Worm (Caenorhabditis elegans) whole organism, L1 larva: Measurements from ENCODE around the gene Y69H2.9.

Experiments used
- C04F5.9 ChIP-seq: sonication (generic microtip); optimal IDR thresholded peaks from 2 replicates; lab custom pipeline; 2016; ENCODE audit warnings: missing genetic modification characterization, missing compliant biosample characterization
- C16A3.4 ChIP-seq: fragments of 150-350 bp; optimal IDR thresholded peaks from 2 replicates; lab custom pipeline; 2014; ENCODE audit warnings: missing biosample characterization, missing genetic modification characterization
- Y116A8C.19 ChIP-seq: sonication (generic microtip); optimal IDR thresholded peaks from 2 replicates; lab custom pipeline; 2016; ENCODE audit warnings: missing compliant biosample characterization, missing genetic modification characterization, borderline replicate concordance
- alr-1 ChIP-seq: fragments of 200-800 bp; sonication (Bioruptor generic); optimal IDR thresholded peaks from 2 replicates; lab custom pipeline; 2018; ENCODE audit warnings: borderline replicate concordance, mild to moderate bottlenecking, missing genetic modification characterization, missing compliant biosample characterization
- ceh-63 ChIP-seq: fragments of 200-800 bp; sonication (Bioruptor generic); optimal IDR thresholded peaks from 2 replicates; lab custom pipeline; 2018; ENCODE audit warnings: mild to moderate bottlenecking, missing genetic modification characterization, missing compliant biosample characterization
- ceh-82 ChIP-seq, 3 experiments: fragments of 150-350 bp in 1 of 3; sonication (generic microtip) in 2 of 3; optimal IDR thresholded peaks; 2 replicates each; lab custom pipeline; 2014 to 2017; ENCODE audit warnings: missing biosample characterization in 3 of 3, missing genetic modification characterization in 3 of 3
- ceh-88 ChIP-seq: fragments of 200-800 bp; sonication (Bioruptor generic); IDR thresholded peaks from 2 replicates; pipeline ENCODE4 v1.3.6; 2022; ENCODE audit warnings: missing genetic modification characterization, missing compliant biosample characterization
- ceh-90 ChIP-seq: sonication (generic microtip); optimal IDR thresholded peaks from 2 replicates; lab custom pipeline; 2016; ENCODE audit warnings: missing genetic modification characterization, missing compliant biosample characterization
- ces-1 ChIP-seq: fragments of 150-350 bp; optimal IDR thresholded peaks from 2 replicates; lab custom pipeline; 2014; ENCODE audit warnings: missing biosample characterization, missing genetic modification reagents, missing genetic modification characterization
- dsc-1 ChIP-seq: sonication (generic microtip); optimal IDR thresholded peaks from 2 replicates; lab custom pipeline; 2016; ENCODE audit warnings: mild to moderate bottlenecking, missing genetic modification characterization, missing compliant biosample characterization
- efl-1 ChIP-seq, 4 experiments: fragments of 150-350 bp; optimal IDR thresholded peaks in 3 of 4; peaks in 1 of 4; 1 replicate in 1 of 4; 2 replicates in 3 of 4; lab custom pipeline; 2014; ENCODE audit warnings: missing biosample characterization in 2 of 4, missing genetic modification characterization in 2 of 4, missing genetic modification reagents in 2 of 4
- elt-2 ChIP-seq: sonication (generic microtip); optimal IDR thresholded peaks from 2 replicates; lab custom pipeline; 2016; ENCODE audit warnings: missing genetic modification characterization, mild to moderate bottlenecking, inconsistent platforms, missing compliant biosample characterization, missing genetic modification reagents
- fkh-10 ChIP-seq: sonication (generic microtip); optimal IDR thresholded peaks from 2 replicates; lab custom pipeline; 2017; ENCODE audit warnings: missing biosample characterization, missing genetic modification reagents, missing genetic modification characterization
- fkh-4 ChIP-seq: sonication (generic microtip); optimal IDR thresholded peaks from 2 replicates; lab custom pipeline; 2016; ENCODE audit warnings: missing compliant biosample characterization, missing genetic modification characterization, borderline replicate concordance
- fkh-8 ChIP-seq: sonication (generic microtip); optimal IDR thresholded peaks from 2 replicates; lab custom pipeline; 2016; ENCODE audit warnings: mild to moderate bottlenecking, missing genetic modification characterization, missing compliant biosample characterization
- grh-1 ChIP-seq: fragments of 200-800 bp; sonication (Bioruptor generic); IDR thresholded peaks from 2 replicates; pipeline ENCODE4 v1.3.6; 2022; ENCODE audit warnings: missing genetic modification reagents, missing genetic modification characterization, missing compliant biosample characterization
- hlh-4 ChIP-seq: sonication (generic microtip); optimal IDR thresholded peaks from 2 replicates; lab custom pipeline; 2016; ENCODE audit warnings: mild to moderate bottlenecking, missing genetic modification characterization, missing compliant biosample characterization
- hpl-2 ChIP-seq: fragments of 150-350 bp; optimal IDR thresholded peaks from 2 replicates; lab custom pipeline; 2014; ENCODE audit warnings: missing biosample characterization, missing genetic modification reagents, missing genetic modification characterization
- isw-1 ChIP-seq: fragments of 200-800 bp; sonication (Bioruptor generic); IDR thresholded peaks from 2 replicates; pipeline ENCODE4 v1.3.6; 2022; ENCODE audit warnings: missing genetic modification characterization, missing compliant biosample characterization
- lin-13 ChIP-seq: fragments of 150-350 bp; optimal IDR thresholded peaks from 2 replicates; lab custom pipeline; 2014; ENCODE audit warnings: missing biosample characterization, missing genetic modification reagents, missing genetic modification characterization
- lir-3 ChIP-seq: sonication (generic microtip); optimal IDR thresholded peaks from 2 replicates; lab custom pipeline; 2016; ENCODE audit warnings: mild to moderate bottlenecking, missing genetic modification characterization, moderate library complexity, missing compliant biosample characterization; ENCODE audit not compliant: poor library complexity
- lsy-2 ChIP-seq, 2 experiments: fragments of 150-350 bp; optimal IDR thresholded peaks; 2 replicates each; lab custom pipeline; 2014; ENCODE audit warnings: missing biosample characterization in 2 of 2, missing genetic modification characterization in 2 of 2
- mab-9 ChIP-seq: fragments of 200-800 bp; sonication (Bioruptor generic); IDR thresholded peaks from 2 replicates; pipeline ENCODE4 v1.3.6; 2022; ENCODE audit warnings: missing genetic modification reagents, missing genetic modification characterization, missing compliant biosample characterization
- mep-1 ChIP-seq: fragments of 150-350 bp; optimal IDR thresholded peaks from 2 replicates; lab custom pipeline; 2014; ENCODE audit warnings: missing biosample characterization, missing genetic modification characterization
- nhr-19 ChIP-seq: fragments of 200-800 bp; sonication (Bioruptor generic); conservative IDR thresholded peaks from 2 replicates; pipeline ENCODE4 v1.3.6; 2022; ENCODE audit warnings: missing genetic modification characterization, missing compliant biosample characterization
- nhr-20 ChIP-seq: sonication (generic microtip); optimal IDR thresholded peaks from 2 replicates; lab custom pipeline; 2016; ENCODE audit warnings: mild to moderate bottlenecking, missing genetic modification characterization, missing compliant biosample characterization
- nhr-28 ChIP-seq: fragments of 150-350 bp; optimal IDR thresholded peaks from 2 replicates; lab custom pipeline; 2014; ENCODE audit warnings: missing biosample characterization, missing genetic modification characterization
- nhr-84 ChIP-seq: sonication (generic microtip); optimal IDR thresholded peaks from 2 replicates; lab custom pipeline; 2017; ENCODE audit warnings: missing biosample characterization, missing genetic modification characterization
- nhr-85 ChIP-seq: sonication (generic microtip); peaks from one replicate; lab custom pipeline; 2016; ENCODE audit warnings: missing genetic modification characterization, inconsistent platforms, missing compliant biosample characterization
- nhr-90 ChIP-seq: sonication (generic microtip); optimal IDR thresholded peaks from 2 replicates; lab custom pipeline; 2016; ENCODE audit warnings: mild to moderate bottlenecking, missing genetic modification characterization, missing compliant biosample characterization; ENCODE audit not compliant: poor library complexity
- pqm-1 ChIP-seq: sonication (generic microtip); optimal IDR thresholded peaks from 3 replicates; lab custom pipeline; 2017; ENCODE audit warnings: missing biosample characterization, missing genetic modification characterization
- skn-1 ChIP-seq: fragments of 150-350 bp; optimal IDR thresholded peaks from 2 replicates; lab custom pipeline; 2014; ENCODE audit warnings: missing biosample characterization, missing genetic modification characterization
- sup-37 ChIP-seq: fragments of 200-800 bp; sonication (Bioruptor generic); optimal IDR thresholded peaks from 2 replicates; lab custom pipeline; 2018; ENCODE audit warnings: mild to moderate bottlenecking, missing genetic modification characterization, missing compliant biosample characterization
- unc-130 ChIP-seq: fragments of 150-350 bp; optimal IDR thresholded peaks from 2 replicates; lab custom pipeline; 2017; ENCODE audit warnings: missing biosample characterization, missing genetic modification characterization, inconsistent platforms
- unc-86 ChIP-seq: sonication (generic microtip); optimal IDR thresholded peaks from 2 replicates; lab custom pipeline; 2016; ENCODE audit warnings: missing genetic modification characterization, missing compliant biosample characterization
- vab-15 ChIP-seq: sonication (generic microtip); optimal IDR thresholded peaks from 2 replicates; lab custom pipeline; 2017; ENCODE audit warnings: missing genotype, mild to moderate bottlenecking, missing genetic modification characterization, missing compliant biosample characterization
- xbp-1 ChIP-seq: sonication (generic microtip); optimal IDR thresholded peaks from 2 replicates; lab custom pipeline; 2016; ENCODE audit warnings: missing genetic modification characterization, missing compliant biosample characterization
- zip-4 ChIP-seq: fragments of 200-800 bp; sonication (Bioruptor generic); optimal IDR thresholded peaks from 2 replicates; lab custom pipeline; 2018; ENCODE audit warnings: mild to moderate bottlenecking, missing genetic modification characterization, moderate library complexity, missing compliant biosample characterization
- ztf-11 ChIP-seq, 2 experiments: sonication (generic microtip); optimal IDR thresholded peaks; 2 replicates each; lab custom pipeline; 2016 to 2017; ENCODE audit warnings: missing genetic modification characterization in 2 of 2, missing biosample characterization in 1 of 2, missing compliant biosample characterization in 1 of 2
- ztf-4 ChIP-seq: fragments of 150-350 bp; optimal IDR thresholded peaks from 2 replicates; lab custom pipeline; 2014; ENCODE audit warnings: missing biosample characterization, missing genetic modification characterization

Y69H2.9 gene

DNA sequence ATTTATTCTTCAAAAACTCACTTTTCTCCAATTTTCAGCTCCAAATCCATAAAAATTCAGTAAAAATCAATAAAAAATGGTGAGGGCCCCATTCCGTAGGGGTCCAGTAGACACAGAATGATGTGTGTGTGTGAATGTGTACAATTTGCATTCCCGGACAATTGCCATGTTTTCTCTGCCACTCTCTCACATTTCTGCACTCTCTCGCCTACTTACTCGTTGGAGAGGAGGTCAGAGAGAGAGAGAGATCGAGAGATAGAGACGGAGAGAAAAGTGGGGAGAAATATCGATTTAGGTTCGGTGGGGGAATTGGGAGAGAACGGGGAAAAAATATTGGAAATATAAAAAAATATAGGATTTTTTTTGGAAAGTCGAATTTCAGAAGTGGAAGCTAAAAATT lies 22.3 kb downstream of the Y69H2.9 start (continued):
- peak; percentile 47 for TF ChIP-seq C16A3.4 (tag; lab: Kevin White, UChicago)
- peak; percentile 94 for TF ChIP-seq nhr-85
- TF ChIP-seq lir-3 (tag; lab: Kevin White, UChicago): no peak
- peak; percentile 72 for TF ChIP-seq grh-1
- TF ChIP-seq sup-37: no peak
- no peak for TF ChIP-seq ceh-88 (GFP tag; lab: Robert Waterston, UW)
- no peak for TF ChIP-seq Y116A8C.19 (tag; lab: Kevin White, UChicago)
- no peak for TF ChIP-seq fkh-4 (tag; lab: Kevin White, UChicago)
- TF ChIP-seq zip-4 (GFP tag; lab: Kevin White, UChicago): no peak
- TF ChIP-seq skn-1 (tag; lab: Kevin White, UChicago): peak; percentile 64
- TF ChIP-seq ceh-90 (tag; lab: Kevin White, UChicago): peak; percentile 13
- no peak for TF ChIP-seq pqm-1 (tag; lab: Kevin White, UChicago)
- no peak for TF ChIP-seq hlh-4 (tag; lab: Kevin White, UChicago)
- TF ChIP-seq nhr-90 (tag; lab: Kevin White, UChicago): peak; percentile 85
- TF ChIP-seq elt-2 (tag; lab: Kevin White, UChicago): peak; percentile 35
- no peak for TF ChIP-seq unc-130
- TF ChIP-seq mep-1 (tag; lab: Kevin White, UChicago): peak; percentile 96
- TF ChIP-seq nhr-20 (tag; lab: Kevin White, UChicago): peak; percentile 78
- TF ChIP-seq hpl-2 (GFP tag; lab: Kevin White, UChicago): no peak
- TF ChIP-seq lin-13 (GFP tag; lab: Kevin White, UChicago): peak; percentile 57
- TF ChIP-seq ztf-11 (tag; optimal IDR thresholded peaks at IDR 0.05; lab: Kevin White, UChicago): peak in 1 of 2 experiments; percentile 72
- TF ChIP-seq isw-1: peak; percentile 64
- TF ChIP-seq ceh-82 (tag; optimal IDR thresholded peaks at IDR 0.05; lab: Kevin White, UChicago): peak; percentile 75 to 90 (median 85)
- TF ChIP-seq dsc-1 (tag; lab: Kevin White, UChicago): peak; percentile 81
- TF ChIP-seq C04F5.9 (tag; lab: Kevin White, UChicago): no peak
- no peak for TF ChIP-seq vab-15 (tag; lab: Kevin White, UChicago)
- TF ChIP-seq xbp-1 (tag; lab: Kevin White, UChicago): peak; percentile 87
- TF ChIP-seq lsy-2 (tag; optimal IDR thresholded peaks at IDR 0.05; lab: Kevin White, UChicago): peak; percentile 90 to 92
- TF ChIP-seq nhr-28: no peak
- TF ChIP-seq nhr-19: peak; percentile 90
- no peak for TF ChIP-seq nhr-84 (tag; lab: Kevin White, UChicago)

DNA sequence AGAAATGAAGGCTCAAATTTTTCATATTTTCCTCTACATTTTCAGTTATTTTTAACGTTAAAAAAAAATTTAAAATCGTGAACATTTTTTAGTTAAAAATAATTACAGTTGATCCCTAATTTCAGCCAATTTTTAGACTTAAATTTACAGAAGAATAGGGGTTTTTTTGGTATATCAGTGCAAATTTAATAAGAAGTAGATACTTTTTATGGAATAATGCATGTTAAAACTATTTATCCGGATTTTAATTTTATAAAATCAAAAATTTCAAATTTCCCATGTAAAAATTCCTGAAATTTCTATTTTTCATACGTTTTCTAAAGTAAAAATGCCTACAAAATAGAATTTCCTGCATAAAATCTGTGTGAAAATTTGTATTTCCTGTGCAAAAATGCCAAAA lies 22.7 kb downstream of the Y69H2.9 start:
- TF ChIP-seq ztf-4: no peak
- no peak for TF ChIP-seq ces-1
- TF ChIP-seq alr-1: peak; percentile 97
- TF ChIP-seq mab-9: no peak
- TF ChIP-seq lir-3 (tag; lab: Kevin White, UChicago): no peak

DNA sequence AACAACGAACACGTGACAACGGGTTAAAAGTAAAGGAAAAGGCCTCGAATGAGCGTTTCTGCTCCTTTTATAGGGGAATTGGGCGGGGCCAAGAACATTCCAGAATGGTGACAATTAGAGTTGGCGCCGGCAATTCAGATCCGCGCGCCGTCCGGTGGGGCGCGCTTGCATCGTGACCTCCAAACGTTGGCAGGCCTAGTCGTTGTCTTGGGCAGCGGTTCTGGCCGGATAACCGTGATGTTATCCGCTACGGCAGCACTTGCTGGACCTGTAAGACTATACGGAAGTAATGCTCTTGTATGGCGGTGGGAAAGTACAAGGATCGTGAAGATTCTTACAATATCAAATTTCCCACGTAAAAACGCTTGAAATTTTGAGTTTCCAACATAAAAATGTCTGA lies 23.5 kb downstream of the Y69H2.9 start:
- TF ChIP-seq ceh-63 (GFP tag; lab: Kevin White, UChicago) (peak; percentile 10), ztf-11 (tag; optimal IDR thresholded peaks at IDR 0.05; lab: Kevin White, UChicago) (peak in 1 of 2 experiments; percentile 10)
- TF ChIP-seq, all 84 proteins: peak for 2; not testable (repeated sequence) for 82

DNA sequence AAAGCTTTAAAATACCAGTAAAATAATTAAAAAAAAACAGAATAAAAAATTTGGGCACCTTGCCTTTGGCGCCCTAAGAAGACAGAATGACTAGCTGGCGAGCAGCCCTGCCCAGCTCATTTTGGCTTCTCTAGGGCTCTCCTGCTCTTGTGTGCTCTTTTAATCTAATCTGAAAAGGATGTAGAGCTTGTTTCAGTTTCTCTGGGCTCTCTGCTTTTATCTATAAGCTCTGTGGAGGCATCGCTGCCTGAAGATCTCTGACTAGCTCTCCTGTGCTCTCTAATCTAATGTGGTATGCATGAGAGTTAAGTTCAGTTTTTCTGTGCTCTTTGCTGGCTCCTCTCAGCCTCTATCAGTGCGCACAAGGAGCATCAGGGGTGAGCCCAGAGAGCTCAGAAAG lies 24.5 kb downstream of the Y69H2.9 start:
- TF ChIP-seq efl-1 (optimal IDR thresholded peaks at IDR 0.05; lab: Kevin White, UChicago): peak; percentile 0 to 10
- TF ChIP-seq efl-1 (GFP tag; optimal IDR thresholded peaks at IDR 0.05 in 1 of 2; lab: Kevin White, UChicago): no peak
- peak in 1 of 3 experiments; percentile 44 for TF ChIP-seq ceh-82 (tag; optimal IDR thresholded peaks at IDR 0.05; lab: Kevin White, UChicago)
- no peak for TF ChIP-seq nhr-90 (tag; lab: Kevin White, UChicago)
- TF ChIP-seq fkh-8: peak; percentile 32
- TF ChIP-seq fkh-10 (GFP tag; lab: Kevin White, UChicago): peak; percentile 23
- TF ChIP-seq unc-86 (tag; lab: Kevin White, UChicago): peak; percentile 14
